Worm (Caenorhabditis elegans): ENCODE results near the gene F28H6.4.
A peak's percentile ranks its signal among the peaks of the same experiment; 100 is the strongest.

F28H6.4 gene

DNA sequence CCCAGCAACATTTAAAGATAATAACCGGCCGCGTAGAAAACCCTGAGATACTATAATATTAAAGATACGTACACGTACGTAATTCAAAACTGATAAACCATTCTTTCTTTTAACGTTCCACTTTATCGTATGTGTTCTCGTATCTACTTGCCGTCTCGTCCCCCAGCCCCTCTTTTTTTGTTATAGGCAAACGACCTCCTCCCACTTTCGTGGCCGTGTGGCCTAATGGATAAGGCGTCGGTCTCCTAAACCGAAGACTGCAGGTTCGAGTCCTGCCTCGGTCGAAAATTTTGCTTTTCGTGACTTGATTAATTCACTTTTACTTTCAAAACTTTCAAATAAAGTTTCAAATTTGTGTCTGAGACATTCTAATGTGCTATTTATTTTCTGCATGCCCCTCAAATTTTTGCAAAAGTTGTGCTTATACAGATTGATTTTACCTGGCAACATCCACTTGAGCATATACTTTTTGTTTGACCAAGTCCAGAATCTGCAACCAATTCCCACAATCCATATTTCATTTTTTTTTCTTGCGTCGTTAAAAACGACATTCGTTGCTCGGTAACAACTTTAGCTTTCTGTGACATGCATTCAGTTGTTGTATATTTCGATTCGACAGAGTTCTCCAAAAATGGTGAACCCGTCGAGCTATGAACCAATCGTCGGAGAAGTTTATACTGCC lies 12.1 kb upstream of the F28H6.4 start, which contains the start of gene F28H6.7 (continued):
- TF ChIP-seq C34B4.2 (tag; optimal IDR thresholded peaks at IDR 0.05), result no peak
- TF ChIP-seq vab-15 (tag; optimal IDR thresholded peaks at IDR 0.05), result no peak
- no peak for TF ChIP-seq aly-2 (tag; optimal IDR thresholded peaks at IDR 0.05)
- no peak for TF ChIP-seq lsy-2 (tag; optimal IDR thresholded peaks at IDR 0.05)
- no peak for TF ChIP-seq lin-13 (GFP tag; optimal IDR thresholded peaks at IDR 0.05)
- TF ChIP-seq nhr-85 (tag), result no peak
- no peak for TF ChIP-seq mab-9 (GFP tag; IDR thresholded peaks at IDR 0.05)
- TF ChIP-seq Y116A8C.19 (tag; optimal IDR thresholded peaks at IDR 0.05; ENCODE audit: borderline replicate concordance), result no peak
- TF ChIP-seq nhr-90 (tag; optimal IDR thresholded peaks at IDR 0.05; ENCODE audit: poor library complexity), result peak; percentile 51
- no peak for TF ChIP-seq mep-1 (tag; optimal IDR thresholded peaks at IDR 0.05)
- TF ChIP-seq nhr-237 (tag; optimal IDR thresholded peaks at IDR 0.05), result no peak
- no peak for TF ChIP-seq hlh-17 (GFP tag; optimal IDR thresholded peaks at IDR 0.05; ENCODE audit: borderline replicate concordance)
- no peak for TF ChIP-seq jun-1 (tag; optimal IDR thresholded peaks at IDR 0.05)
- no peak for TF ChIP-seq alr-1 (tag; optimal IDR thresholded peaks at IDR 0.05; ENCODE audit: borderline replicate concordance)

DNA sequence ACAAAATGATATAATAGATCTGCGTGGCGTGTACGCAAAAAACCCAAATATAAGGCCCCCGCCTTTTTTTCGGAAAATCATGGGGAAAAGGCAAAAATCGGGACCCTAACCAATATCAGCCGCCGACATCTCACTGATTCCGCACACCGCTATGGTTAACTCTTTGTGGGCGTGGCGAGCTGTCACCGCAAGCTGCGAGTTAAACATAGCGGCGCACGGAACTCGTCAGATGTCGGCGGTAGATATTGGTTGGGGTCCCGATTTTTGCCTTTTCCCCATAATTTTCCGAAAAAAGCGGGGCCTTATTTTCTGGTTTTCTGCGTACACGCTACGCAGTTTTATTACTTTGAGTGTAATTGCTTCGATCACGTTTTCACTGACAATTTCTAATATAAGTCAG lies 8.9 kb upstream of the F28H6.4 start:
- TF ChIP-seq ets-5 (GFP tag; IDR thresholded peaks at IDR 0.05), result 0 out of 2 replicates have a peak, but pooled peaks have one; percentile 71
- TF ChIP-seq nhr-20 (tag; optimal IDR thresholded peaks at IDR 0.05), result no peak

DNA sequence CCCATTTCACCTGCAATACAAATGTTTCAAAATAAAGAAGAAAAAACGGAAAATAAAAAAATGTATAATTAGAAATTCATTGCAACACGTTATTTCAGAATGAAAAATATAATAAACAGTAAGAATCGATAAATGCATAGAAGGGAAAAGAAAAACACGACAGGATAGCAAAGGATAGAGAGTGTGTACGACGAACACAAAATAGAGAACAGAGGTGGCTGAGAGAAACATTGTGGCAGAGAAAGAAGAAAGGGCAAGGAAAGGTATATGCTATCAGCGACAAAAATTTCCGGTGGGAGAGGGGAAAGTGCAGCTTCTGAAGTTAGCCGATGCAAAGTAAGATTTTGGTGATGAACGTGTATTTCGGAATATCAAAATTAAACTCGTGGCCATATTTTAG lies 1.8 kb upstream of the F28H6.4 start, which contains the start of gene F28H6.6:
Gene F28H6.6 (minus strand): TSS at position 10 of the 400 bp plus-strand sequence.
- TF ChIP-seq blmp-1 (tag; optimal IDR thresholded peaks at IDR 0.05) (peak; percentile 87), efl-3 (GFP tag; optimal IDR thresholded peaks at IDR 0.05) (no peak)

DNA sequence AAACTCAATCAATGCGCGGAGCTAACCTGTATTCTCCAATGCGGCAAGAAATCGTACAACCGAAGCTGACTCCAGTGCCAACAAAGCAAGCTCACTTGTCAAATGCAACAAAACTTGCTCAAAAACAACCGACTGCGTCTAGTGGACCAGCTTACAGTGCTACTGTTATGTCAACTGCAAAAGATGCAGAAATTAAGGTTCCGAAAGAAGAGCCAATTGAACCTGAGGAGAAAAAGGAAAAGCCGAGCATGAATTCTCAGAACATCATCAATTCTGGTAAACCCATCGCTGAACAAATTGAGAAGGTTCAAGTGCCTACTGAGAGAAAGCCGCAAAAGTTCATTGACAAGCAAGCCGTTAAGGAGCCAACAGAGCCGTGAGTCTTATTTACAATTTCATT lies 3.8 kb downstream of the F28H6.4 start:
- TF ChIP-seq unc-98 (GFP tag; IDR thresholded peaks at IDR 0.05) (no peak), efl-1 (optimal IDR thresholded peaks at IDR 0.05) (no peak), efl-1 (GFP tag; optimal IDR thresholded peaks at IDR 0.05 in 1 of 2) (no peak)

DNA sequence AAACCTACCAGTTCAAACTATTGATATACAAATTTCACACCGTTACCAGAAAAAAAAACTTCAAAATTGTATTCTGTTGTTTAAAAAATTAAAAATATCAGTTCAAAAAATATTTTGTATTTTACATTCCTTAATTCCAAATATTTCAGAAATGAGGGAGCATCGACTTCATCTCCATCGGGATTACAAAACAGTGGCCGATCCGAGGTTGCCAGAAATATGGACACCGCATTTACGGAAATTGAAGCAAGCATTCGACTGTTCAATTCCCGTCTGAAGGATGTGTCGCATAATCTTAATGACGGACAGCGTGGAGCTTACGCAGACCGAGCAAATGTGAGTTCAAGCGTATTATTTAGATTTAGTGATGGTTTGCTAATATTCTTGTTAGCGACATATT lies 5.0 kb downstream of the F28H6.4 start:
- TF ChIP-seq isw-1 (GFP tag; IDR thresholded peaks at IDR 0.05) (no peak), efl-1 (optimal IDR thresholded peaks at IDR 0.05) (no peak), efl-1 (GFP tag; optimal IDR thresholded peaks at IDR 0.05 in 1 of 2) (peak in 1 of 2 experiments; percentile 73)

DNA sequence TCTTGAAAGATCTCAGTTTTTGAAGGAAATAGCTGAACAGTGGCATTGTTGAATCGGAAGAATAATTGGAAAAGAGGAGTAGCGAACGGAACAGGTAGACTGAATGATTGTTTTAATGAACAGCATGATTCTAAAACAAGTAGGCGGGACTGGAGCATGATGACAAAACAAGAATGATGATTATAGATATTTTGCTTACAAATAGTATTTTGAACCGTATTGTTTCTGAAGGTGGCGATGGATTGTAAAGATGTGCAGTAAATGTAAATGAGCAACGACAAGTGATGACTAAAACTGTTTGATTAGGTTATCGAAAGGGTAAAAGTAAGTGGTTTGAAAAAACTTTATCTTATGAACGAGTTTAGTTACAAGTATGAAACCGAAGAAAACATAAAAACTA lies 6.6 kb downstream of the F28H6.4 start, which contains the start of gene F28H6.8:
Gene F28H6.8 (minus strand): TSS at position 101 of the 400 bp plus-strand sequence.
- TF ChIP-seq lin-15B (tag; optimal IDR thresholded peaks at IDR 0.05), result no peak
- TF ChIP-seq nhr-77 (tag; optimal IDR thresholded peaks at IDR 0.05), result no peak
- no peak for TF ChIP-seq hpl-2 (GFP tag; optimal IDR thresholded peaks at IDR 0.05)
- TF ChIP-seq ceh-82 (tag; optimal IDR thresholded peaks at IDR 0.05), result no peak
- no peak for TF ChIP-seq elt-3 (tag; optimal IDR thresholded peaks at IDR 0.05)
- TF ChIP-seq efl-1 (optimal IDR thresholded peaks at IDR 0.05), result no peak
- TF ChIP-seq efl-1 (GFP tag; optimal IDR thresholded peaks at IDR 0.05 in 1 of 2), result no peak
- no peak for TF ChIP-seq lsy-2 (tag; optimal IDR thresholded peaks at IDR 0.05)
- TF ChIP-seq Y116A8C.19 (tag; optimal IDR thresholded peaks at IDR 0.05; ENCODE audit: borderline replicate concordance), result no peak
- TF ChIP-seq isw-1 (GFP tag; IDR thresholded peaks at IDR 0.05), result no peak
- no peak for TF ChIP-seq unc-30 (tag; optimal IDR thresholded peaks at IDR 0.05)
- TF ChIP-seq alr-1 (tag; optimal IDR thresholded peaks at IDR 0.05; ENCODE audit: borderline replicate concordance), result no peak
- TF ChIP-seq ceh-63 (GFP tag; optimal IDR thresholded peaks at IDR 0.05), result no peak
- no peak for TF ChIP-seq lin-35 (GFP tag; optimal IDR thresholded peaks at IDR 0.05)
- TF ChIP-seq nhr-47 (tag; optimal IDR thresholded peaks at IDR 0.05), result no peak
- no peak for TF ChIP-seq mef-2 (tag; optimal IDR thresholded peaks at IDR 0.05)
- no peak for TF ChIP-seq tlp-1 (tag; optimal IDR thresholded peaks at IDR 0.05)
- TF ChIP-seq rnt-1 (tag; optimal IDR thresholded peaks at IDR 0.05), result no peak
